Fruit fly (Drosophila melanogaster) whole organism, adult: ENCODE data around the gene CG31064.

ENCODE experiments used
- CG11617 ChIP-seq: fragments of 200-800 bp; sonication (Bioruptor generic); optimal IDR thresholded peaks from 2 replicates; lab custom pipeline; 2017; ENCODE audit warnings: mild to moderate bottlenecking, missing biosample characterization, missing genetic modification reagents, missing genetic modification characterization
- CG12768 ChIP-seq: fragments of 200-800 bp; sonication (Bioruptor generic); optimal IDR thresholded peaks from 2 replicates; lab custom pipeline; 2017; ENCODE audit warnings: missing biosample characterization, missing genetic modification characterization, mild to moderate bottlenecking, moderate library complexity, missing genetic modification reagents
- CG14711 ChIP-seq: fragments of 200-800 bp; sonication (Bioruptor generic); optimal IDR thresholded peaks from 2 replicates; lab custom pipeline; 2018; ENCODE audit warnings: missing biosample characterization, mild to moderate bottlenecking, missing genetic modification characterization, moderate library complexity
- CG1620 ChIP-seq: fragments of 200-800 bp; sonication (Bioruptor generic); optimal IDR thresholded peaks from 2 replicates; lab custom pipeline; 2016; ENCODE audit warnings: missing biosample characterization, missing genetic modification characterization
- CG33017 ChIP-seq: fragments of 200-800 bp; sonication (Bioruptor generic); optimal IDR thresholded peaks from 2 replicates; lab custom pipeline; 2018; ENCODE audit warnings: missing biosample characterization, mild to moderate bottlenecking, missing genetic modification characterization, moderate library complexity
- CG5204 ChIP-seq: fragments of 200-800 bp; sonication (Bioruptor generic); optimal IDR thresholded peaks from 2 replicates; lab custom pipeline; 2016; ENCODE audit warnings: missing biosample characterization, missing genetic modification characterization
- CG7045 ChIP-seq: fragments of 200-800 bp; sonication (Bioruptor generic); optimal IDR thresholded peaks from 2 replicates; lab custom pipeline; 2017; ENCODE audit warnings: missing biosample characterization, mild to moderate bottlenecking, missing genetic modification characterization
- CG7101 ChIP-seq: fragments of 200-800 bp; sonication (Bioruptor generic); optimal IDR thresholded peaks from 2 replicates; lab custom pipeline; 2018; ENCODE audit warnings: missing biosample characterization, mild to moderate bottlenecking, missing genetic modification characterization, moderate library complexity
- Clk ChIP-seq: fragments of 200-800 bp; sonication (Bioruptor generic); optimal IDR thresholded peaks from 2 replicates; lab custom pipeline; 2017; ENCODE audit warnings: missing biosample characterization, missing genetic modification characterization
- Crg-1 ChIP-seq: fragments of 200-800 bp; sonication (Bioruptor generic); optimal IDR thresholded peaks from 2 replicates; lab custom pipeline; 2016; ENCODE audit warnings: missing biosample characterization, missing genetic modification characterization
- Hr96 ChIP-seq: fragments of 200-800 bp; sonication (Bioruptor generic); optimal IDR thresholded peaks from 2 replicates; lab custom pipeline; 2016; ENCODE audit warnings: missing biosample characterization, missing genetic modification characterization
- Mnt ChIP-seq: fragments of 200-800 bp; sonication (Bioruptor generic); optimal IDR thresholded peaks from 2 replicates; lab custom pipeline; 2016; ENCODE audit warnings: missing biosample characterization, mild to moderate bottlenecking, missing genetic modification characterization
- bab1 ChIP-seq: fragments of 200-800 bp; sonication (Bioruptor generic); optimal IDR thresholded peaks from 3 replicates; lab custom pipeline; 2019; ENCODE audit warnings: missing biosample characterization, mild to moderate bottlenecking, missing genetic modification characterization, moderate library complexity
- cic ChIP-seq: fragments of 200-800 bp; sonication (Bioruptor generic); optimal IDR thresholded peaks from 2 replicates; lab custom pipeline; 2017; ENCODE audit warnings: missing biosample characterization, mild to moderate bottlenecking, missing genetic modification characterization, moderate library complexity
- cnc ChIP-seq, 2 experiments: fragments of >200 bp; optimal IDR thresholded peaks; 2 replicates each; lab custom pipeline; 2017
- kay ChIP-seq: fragments of 200-800 bp; sonication (Bioruptor generic); peaks from one replicate; lab custom pipeline; 2016; ENCODE audit warnings: missing biosample characterization, missing genetic modification characterization, borderline replicate concordance
- ovo ChIP-seq: fragments of 200-800 bp; sonication (Bioruptor generic); optimal IDR thresholded peaks from 2 replicates; lab custom pipeline; 2016; ENCODE audit warnings: missing biosample characterization, missing genetic modification characterization
- pad ChIP-seq: fragments of 200-800 bp; sonication (Bioruptor generic); optimal IDR thresholded peaks from 3 replicates; lab custom pipeline; 2017; ENCODE audit warnings: missing biosample characterization, missing genetic modification characterization, mild to moderate bottlenecking, moderate library complexity, missing genetic modification reagents
- tj ChIP-seq: fragments of 200-800 bp; sonication (Bioruptor generic); optimal IDR thresholded peaks from 3 replicates; lab custom pipeline; 2017; ENCODE audit warnings: missing biosample characterization, mild to moderate bottlenecking, missing genetic modification characterization, moderate library complexity
- toe ChIP-seq: fragments of 200-800 bp; sonication (Bioruptor generic); optimal IDR thresholded peaks from 2 replicates; lab custom pipeline; 2016; ENCODE audit warnings: missing biosample characterization, missing genetic modification characterization

CG31064 gene

DNA sequence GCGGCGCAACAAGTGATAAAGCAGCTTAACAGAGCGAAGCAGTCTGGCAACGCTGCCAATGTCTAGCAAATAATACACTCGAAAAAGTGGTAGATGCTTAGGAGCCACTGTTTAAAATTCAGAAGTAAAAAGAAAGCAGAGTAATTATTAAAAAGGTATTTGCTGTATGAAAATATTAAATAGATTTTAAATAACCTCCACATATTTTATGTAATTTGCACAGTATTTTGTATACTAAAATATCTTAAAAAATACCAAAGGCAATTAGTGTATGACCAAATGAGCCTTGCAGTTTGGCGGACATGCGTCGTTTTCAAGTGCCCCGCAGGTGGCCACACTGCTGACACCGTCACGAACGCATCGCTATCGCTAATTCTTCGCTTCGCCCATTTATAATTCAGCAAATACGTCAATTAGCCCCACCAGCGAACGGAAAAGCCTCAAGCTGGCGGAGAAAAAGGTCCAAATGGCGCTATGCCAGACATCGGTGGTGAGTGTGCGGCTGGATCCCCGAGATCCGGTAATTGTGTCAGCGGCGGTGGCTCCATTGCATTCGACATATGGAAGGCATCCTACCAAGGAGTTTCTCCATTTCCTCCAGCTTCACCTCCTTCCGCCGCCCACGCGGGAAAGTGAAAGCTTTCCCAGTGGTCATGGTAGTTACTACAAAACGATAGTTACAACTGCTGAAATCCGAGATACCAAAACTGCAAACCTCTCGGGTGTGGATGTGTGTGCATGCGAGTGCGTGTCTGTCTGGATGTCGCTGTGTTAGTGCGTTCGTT, 14.4 kb upstream of the CG31064 start, which contains the start of gene pll:
TSS of gene pll (minus strand) at position 47 of the 785 bp plus-strand sequence.
- TF ChIP-seq CG11617 (GFP tag; lab: Kevin White, UChicago): peak; percentile 83
- TF ChIP-seq Clk (GFP tag; lab: Kevin White, UChicago): peak; percentile 55
- peak; percentile 88 for TF ChIP-seq CG7101 (tag; lab: Kevin White, UChicago)
- peak; percentile 86 for TF ChIP-seq toe (GFP tag; lab: Kevin White, UChicago)
- TF ChIP-seq Mnt: peak; percentile 70
- peak; percentile 32 for TF ChIP-seq ovo (GFP tag; lab: Kevin White, UChicago)
- TF ChIP-seq kay: no peak
- peak; percentile 78 for TF ChIP-seq CG7045 (GFP tag; lab: Kevin White, UChicago)
- peak; percentile 49 for TF ChIP-seq Crg-1
- TF ChIP-seq pad (GFP tag; lab: Kevin White, UChicago): peak; percentile 51
- peak; percentile 82 for TF ChIP-seq CG14711 (tag; lab: Kevin White, UChicago)
- peak; percentile 89 for TF ChIP-seq bab1
- TF ChIP-seq CG5204 (GFP tag; lab: Kevin White, UChicago): peak; percentile 90
- TF ChIP-seq Hr96 (GFP tag; lab: Kevin White, UChicago): peak; percentile 80
- peak; percentile 83 for TF ChIP-seq CG1620
- TF ChIP-seq cic (GFP tag; lab: Kevin White, UChicago): peak; percentile 12
- TF ChIP-seq cnc (optimal IDR thresholded peaks at IDR 0.05; lab: Kevin White, UChicago): no peak
- peak; percentile 48 for TF ChIP-seq tj (GFP tag; lab: Kevin White, UChicago)
- peak; percentile 83 for TF ChIP-seq CG33017 (tag; lab: Kevin White, UChicago)
- peak; percentile 55 for TF ChIP-seq CG12768

DNA sequence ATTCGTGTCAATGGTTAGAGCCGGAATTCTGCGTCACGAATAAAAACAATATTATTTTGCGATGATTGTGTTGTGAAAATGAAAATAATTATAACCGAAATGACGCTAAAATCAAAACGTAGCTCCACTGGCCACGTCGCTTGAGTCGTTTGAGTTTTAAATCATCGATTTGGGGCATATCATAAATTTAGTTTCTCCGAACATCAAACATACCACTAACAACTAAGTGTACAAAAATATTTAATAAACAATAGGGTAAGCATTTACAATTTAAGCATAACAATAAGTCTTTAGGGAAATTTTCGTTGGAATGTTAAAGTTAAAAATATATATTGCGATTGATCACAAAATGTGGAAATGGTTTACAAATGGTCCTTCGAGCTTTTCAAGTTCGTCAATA, 12.0 kb upstream of the CG31064 start, which contains the start of the genes TTLL6B and TfIIA-L:
TSS of gene TTLL6B (minus strand) at position 101 of the 400 bp plus-strand sequence.
TSS of gene TfIIA-L (plus strand) at position 206 of the 400 bp plus-strand sequence.
- TF ChIP-seq Hr96 (GFP tag; lab: Kevin White, UChicago) (no peak), tj (GFP tag; lab: Kevin White, UChicago) (no peak), CG14711 (tag; lab: Kevin White, UChicago) (no peak)

DNA sequence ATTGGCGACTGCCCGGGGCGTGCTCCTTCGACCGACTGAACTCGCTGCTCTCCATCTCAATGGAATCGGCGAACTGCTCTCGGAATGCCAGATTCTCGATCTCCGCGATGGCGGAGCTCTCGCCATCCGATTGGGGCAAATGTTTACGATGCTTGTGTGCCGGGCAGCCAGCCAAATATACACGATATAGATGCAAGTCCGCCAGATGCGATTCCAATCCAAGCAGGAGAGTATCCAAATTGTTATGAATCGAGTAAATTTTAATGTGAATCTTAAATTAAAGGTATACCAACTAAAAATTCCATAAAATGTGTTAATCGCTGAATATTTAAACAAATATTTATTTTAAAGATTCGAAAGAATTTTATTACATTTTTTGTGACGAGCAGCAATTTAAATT, 9.0 kb upstream of the CG31064 start, which contains the start of gene CG5984:
TSS of gene CG5984 (minus strand) at position 101 of the 400 bp plus-strand sequence.
- TF ChIP-seq toe (GFP tag; lab: Kevin White, UChicago) (no peak), Hr96 (GFP tag; lab: Kevin White, UChicago) (no peak), cnc (optimal IDR thresholded peaks at IDR 0.05; lab: Kevin White, UChicago) (no peak), cic (GFP tag; lab: Kevin White, UChicago) (no peak), CG33017 (tag; lab: Kevin White, UChicago) (no peak), pad (GFP tag; lab: Kevin White, UChicago) (no peak), CG7045 (GFP tag; lab: Kevin White, UChicago) (no peak), CG12768 (no peak), CG11617 (GFP tag; lab: Kevin White, UChicago) (no peak), CG1620 (no peak), kay (no peak), CG7101 (tag; lab: Kevin White, UChicago) (no peak), bab1 (no peak), Mnt (no peak), CG5204 (GFP tag; lab: Kevin White, UChicago) (no peak), Clk (GFP tag; lab: Kevin White, UChicago) (no peak)

- TF ChIP-seq cic (GFP tag; lab: Kevin White, UChicago): no peak
- TF ChIP-seq Clk (GFP tag; lab: Kevin White, UChicago): no peak
- no peak for TF ChIP-seq ovo (GFP tag; lab: Kevin White, UChicago)
- peak; percentile 72 for TF ChIP-seq bab1
- TF ChIP-seq cnc (optimal IDR thresholded peaks at IDR 0.05; lab: Kevin White, UChicago): no peak
- peak; percentile 7 for TF ChIP-seq toe (GFP tag; lab: Kevin White, UChicago)
- TF ChIP-seq Mnt: no peak
- no peak for TF ChIP-seq pad (GFP tag; lab: Kevin White, UChicago)
- no peak for TF ChIP-seq CG5204 (GFP tag; lab: Kevin White, UChicago)
- TF ChIP-seq CG33017 (tag; lab: Kevin White, UChicago): peak; percentile 82
- no peak for TF ChIP-seq CG1620
- TF ChIP-seq Crg-1: no peak
- TF ChIP-seq CG12768: peak; percentile 15
- TF ChIP-seq CG7101 (tag; lab: Kevin White, UChicago): peak; percentile 72
- peak; percentile 54 for TF ChIP-seq CG7045 (GFP tag; lab: Kevin White, UChicago)
- TF ChIP-seq Hr96 (GFP tag; lab: Kevin White, UChicago): no peak
- no peak for TF ChIP-seq kay
- TF ChIP-seq CG14711 (tag; lab: Kevin White, UChicago): peak; percentile 80
- TF ChIP-seq tj (GFP tag; lab: Kevin White, UChicago): peak; percentile 25
- peak; percentile 26 for TF ChIP-seq CG11617 (GFP tag; lab: Kevin White, UChicago)
Measured at dm6 chr3R:27246264-27246663, 7.4 kb upstream of the CG31064 start.

dm6 chr3R:27245401-27245757, 6.5 kb upstream of the CG31064 start:
- no peak for TF ChIP-seq kay
- TF ChIP-seq Hr96 (GFP tag; lab: Kevin White, UChicago): no peak
- no peak for TF ChIP-seq cic (GFP tag; lab: Kevin White, UChicago)
- TF ChIP-seq tj (GFP tag; lab: Kevin White, UChicago): peak; percentile 4
- TF ChIP-seq cnc (optimal IDR thresholded peaks at IDR 0.05; lab: Kevin White, UChicago): peak in 1 of 2 experiments; percentile 50
